Worm (Caenorhabditis elegans) whole organism, L3 larva: Measurements from ENCODE around the gene Y105C5A.1.

ENCODE experiments used
- ama-1 ChIP-seq: fragments of 150-350 bp; optimal IDR thresholded peaks from 2 replicates; lab custom pipeline; 2018
- elt-2 ChIP-seq: sonication (generic microtip); optimal IDR thresholded peaks from 2 replicates; lab custom pipeline; 2016; ENCODE audit warnings: missing genetic modification reagents, mild to moderate bottlenecking, missing genetic modification characterization, missing compliant biosample characterization
- mdl-1 ChIP-seq: fragments of 150-350 bp; optimal IDR thresholded peaks from 2 replicates; lab custom pipeline; 2014; ENCODE audit warnings: missing biosample characterization, missing genetic modification characterization
- nhr-11 ChIP-seq: fragments of 150-350 bp; optimal IDR thresholded peaks from 2 replicates; lab custom pipeline; 2014; ENCODE audit warnings: missing biosample characterization, missing genetic modification characterization
- nhr-67 ChIP-seq: fragments of 150-350 bp; optimal IDR thresholded peaks from 2 replicates; lab custom pipeline; 2014; ENCODE audit warnings: missing biosample characterization, missing genetic modification characterization
- snpc-4 ChIP-seq: fragments of 150-350 bp; optimal IDR thresholded peaks from 2 replicates; lab custom pipeline; 2014; ENCODE audit warnings: missing biosample characterization, missing genetic modification characterization
- tbx-2 ChIP-seq: sonication (generic microtip); optimal IDR thresholded peaks from 2 replicates; lab custom pipeline; 2016; ENCODE audit warnings: mild to moderate bottlenecking, missing genetic modification characterization, missing compliant biosample characterization
- unc-39 ChIP-seq: sonication (generic microtip); optimal IDR thresholded peaks from 4 replicates; lab custom pipeline; 2017; ENCODE audit warnings: missing biosample characterization, missing genetic modification characterization

ce11 chrIV:15583620-15584019 is 19.4 kb upstream of the Y105C5A.1 start, which contains the start of gene Y105C5A.508:
- no peak for TF ChIP-seq nhr-11 (tag; lab: Kevin White, UChicago)
- TF ChIP-seq snpc-4 (tag; lab: Kevin White, UChicago): no peak
- no peak for TF ChIP-seq ama-1
- TF ChIP-seq elt-2: no peak
- TF ChIP-seq unc-39 (tag; lab: Kevin White, UChicago): no peak
- no peak for TF ChIP-seq mdl-1 (tag; lab: Kevin White, UChicago)
- TF ChIP-seq nhr-67 (tag; lab: Kevin White, UChicago): no peak
- no peak for TF ChIP-seq tbx-2 (tag; lab: Kevin White, UChicago)
